Worm (Caenorhabditis elegans): ENCODE results near the gene T23F11.4.
A peak's percentile ranks its signal among the peaks of the same experiment; 100 is the strongest.

T23F11.4 gene

DNA sequence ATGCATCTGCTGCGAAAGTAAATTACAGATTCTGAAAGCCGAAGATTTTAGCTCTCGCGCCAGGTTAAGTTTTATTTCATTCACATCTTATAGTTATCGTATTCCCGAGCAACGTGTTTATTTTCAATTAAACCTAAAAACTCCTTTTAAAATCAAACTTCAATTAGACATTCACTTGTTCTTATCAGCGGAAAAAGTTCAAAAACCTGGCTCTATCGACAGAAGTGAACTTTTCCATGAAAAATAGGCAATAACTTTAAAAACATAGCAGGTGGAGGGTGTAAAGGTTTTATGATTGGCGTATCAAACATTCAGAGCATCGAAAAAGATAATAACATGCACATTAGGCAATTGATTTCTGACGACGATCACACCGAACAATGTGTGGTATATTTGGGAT, 23.8 kb upstream of the T23F11.4 start, which contains the start of gene ppat-1:
ppat-1 (plus strand) TSS at position 316 of the 400 bp plus-strand sequence.
- TF ChIP-seq nhr-2 (tag; optimal IDR thresholded peaks at IDR 0.05) (no peak), unc-62 (GFP tag; optimal IDR thresholded peaks at IDR 0.05) (no peak)

DNA sequence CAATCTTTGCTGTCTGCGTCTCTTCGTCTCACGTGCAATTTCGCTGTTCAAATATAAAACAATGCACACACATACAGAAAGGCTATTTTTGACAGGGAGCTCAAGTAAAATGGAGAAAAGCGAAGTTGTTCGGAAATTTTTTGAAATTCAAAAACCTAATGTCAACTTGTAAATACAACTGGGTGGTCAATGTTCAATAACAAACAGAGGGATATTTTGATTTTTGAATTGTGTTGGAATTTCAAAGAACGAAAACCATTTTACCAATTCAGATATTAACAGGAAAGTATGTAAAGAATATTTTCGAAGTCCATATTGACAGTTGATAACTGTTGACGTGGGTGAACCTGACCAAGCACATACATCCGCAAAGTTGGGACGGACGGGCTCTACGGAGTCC, 23.2 kb upstream of the T23F11.4 start, which contains the start of gene tag-243:
tag-243 (minus strand) TSS at position 101 of the 400 bp plus-strand sequence.
- TF ChIP-seq pha-4 (tag; optimal IDR thresholded peaks at IDR 0.05) = no peak

DNA sequence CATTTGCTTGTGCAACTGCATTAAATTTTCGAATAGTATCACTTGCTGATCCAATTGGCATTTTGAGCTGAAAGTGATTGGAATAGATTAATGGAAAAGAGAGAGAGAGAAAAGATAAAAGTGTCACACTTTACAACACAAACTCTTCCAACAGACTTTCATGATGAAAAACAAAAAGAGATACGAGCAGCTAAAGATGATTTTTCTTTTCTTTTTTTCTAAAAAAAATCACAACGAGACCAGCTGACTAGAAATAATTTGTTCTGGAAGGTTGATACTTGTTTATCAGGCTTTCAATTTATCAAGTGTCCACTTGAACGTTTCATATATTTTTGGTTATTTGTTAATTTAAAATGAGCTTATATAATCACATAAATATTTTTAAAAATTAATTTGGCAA, 22.0 kb upstream of the T23F11.4 start:
- no peak for TF ChIP-seq nhr-76 (tag; optimal IDR thresholded peaks at IDR 0.05)
- TF ChIP-seq unc-62 (GFP tag; optimal IDR thresholded peaks at IDR 0.05) = peak; percentile 60

DNA sequence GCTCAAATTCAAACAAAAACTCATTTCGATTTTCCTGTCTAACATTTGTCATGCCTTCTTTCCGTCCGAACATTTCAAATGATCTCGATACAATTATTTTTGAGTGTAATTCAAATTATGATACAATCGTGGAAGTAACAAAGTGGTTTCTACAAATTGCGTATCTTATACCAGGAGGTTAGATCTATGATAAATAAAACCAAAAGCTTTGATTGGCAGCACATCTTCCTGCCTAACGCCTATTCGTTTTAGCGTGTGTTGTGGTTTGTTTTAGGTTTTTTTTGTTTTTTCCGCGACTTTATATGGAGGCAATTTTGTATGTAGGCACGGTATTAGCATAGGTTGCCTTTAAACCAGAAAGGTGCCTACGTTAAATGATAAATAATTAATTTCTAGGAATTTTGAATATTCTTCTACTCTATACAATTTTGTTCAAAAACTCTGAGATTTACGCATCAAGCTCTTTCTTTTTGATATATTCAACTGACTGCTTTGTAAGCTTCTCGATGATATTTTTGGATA, 14.9 kb upstream of the T23F11.4 start, which contains the start of gene srg-11:
srg-11 (plus strand) TSS at position 51 of the 522 bp plus-strand sequence.
- no peak for TF ChIP-seq ham-2 (GFP tag; optimal IDR thresholded peaks at IDR 0.05)
- no peak for TF ChIP-seq elt-1 (tag; optimal IDR thresholded peaks at IDR 0.05; ENCODE audit: borderline replicate concordance, insufficient read depth)
- no peak for TF ChIP-seq zip-8 (tag; optimal IDR thresholded peaks at IDR 0.05)
- TF ChIP-seq mab-5 (tag; optimal IDR thresholded peaks at IDR 0.05) = no peak
- TF ChIP-seq ceh-39 (tag; optimal IDR thresholded peaks at IDR 0.05) = no peak

DNA sequence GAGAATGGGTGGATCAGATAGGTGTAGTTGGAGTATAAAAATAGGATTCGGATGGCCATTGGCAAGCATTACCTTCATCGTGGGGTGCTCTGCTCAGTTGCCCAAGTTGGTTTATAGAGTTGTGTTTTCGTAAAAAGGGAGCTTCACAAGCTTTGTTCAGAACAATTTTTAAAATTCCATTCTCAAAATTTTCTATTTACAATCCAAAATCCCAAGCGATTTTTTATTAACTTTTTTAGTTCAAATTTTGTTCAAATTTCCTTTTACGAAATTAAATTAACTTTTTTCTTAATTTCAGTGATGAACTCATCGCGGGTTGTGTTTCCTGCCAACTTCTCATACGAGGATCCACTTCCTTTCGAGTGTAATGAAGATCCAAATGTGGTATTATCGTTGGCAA, 12.3 kb upstream of the T23F11.4 start, which contains the start of gene srg-10:
srg-10 (plus strand) TSS at position 301 of the 400 bp plus-strand sequence.
- TF ChIP-seq drap-1 (GFP tag; optimal IDR thresholded peaks at IDR 0.05) (no peak), elt-3 (tag; optimal IDR thresholded peaks at IDR 0.05) (no peak), ceh-83 (GFP tag; optimal IDR thresholded peaks at IDR 0.05) (no peak), unc-62 (GFP tag; optimal IDR thresholded peaks at IDR 0.05) (no peak), zip-8 (tag; optimal IDR thresholded peaks at IDR 0.05) (no peak), nhr-12 (tag; optimal IDR thresholded peaks at IDR 0.05) (no peak), ztf-11 (tag; optimal IDR thresholded peaks at IDR 0.05) (no peak)

DNA sequence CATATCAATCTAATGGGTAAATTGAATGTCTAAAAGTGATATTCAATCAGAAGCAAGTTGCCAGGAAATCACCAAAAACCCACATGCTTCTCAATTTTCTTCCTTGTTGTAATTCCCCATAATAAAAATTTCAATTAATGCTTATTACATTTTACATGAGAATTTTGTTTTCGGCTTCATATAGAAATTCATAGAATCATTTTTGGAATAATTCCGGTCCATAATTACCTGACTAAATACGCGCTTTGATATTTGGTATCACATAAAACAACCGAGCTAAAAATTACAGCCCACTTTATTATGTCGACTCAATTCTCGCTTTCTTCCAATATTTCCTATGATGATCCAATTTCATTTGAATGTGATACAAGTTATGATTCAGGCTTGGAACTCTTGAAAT, 6.8 kb upstream of the T23F11.4 start, which contains the start of gene srg-13:
srg-13 (plus strand) TSS at position 301 of the 400 bp plus-strand sequence.
- TF ChIP-seq nhr-28 (tag; optimal IDR thresholded peaks at IDR 0.05) (no peak), nhr-76 (tag; optimal IDR thresholded peaks at IDR 0.05) (no peak), mab-5 (tag; optimal IDR thresholded peaks at IDR 0.05) (no peak), blmp-1 (tag; optimal IDR thresholded peaks at IDR 0.05) (no peak), unc-39 (tag; optimal IDR thresholded peaks at IDR 0.05) (no peak), elt-3 (tag; optimal IDR thresholded peaks at IDR 0.05) (no peak), flh-1 (GFP tag; optimal IDR thresholded peaks at IDR 0.05) (no peak), pha-4 (tag; optimal IDR thresholded peaks at IDR 0.05) (no peak), mep-1 (tag; optimal IDR thresholded peaks at IDR 0.05) (no peak), ceh-39 (tag; optimal IDR thresholded peaks at IDR 0.05) (no peak), tbx-8 (GFP tag; optimal IDR thresholded peaks at IDR 0.05) (no peak), ces-1 (GFP tag; optimal IDR thresholded peaks at IDR 0.05) (no peak), M03D4.4 (tag; optimal IDR thresholded peaks at IDR 0.05) (no peak), ceh-83 (GFP tag; optimal IDR thresholded peaks at IDR 0.05) (no peak), ham-2 (GFP tag; optimal IDR thresholded peaks at IDR 0.05) (no peak)

DNA sequence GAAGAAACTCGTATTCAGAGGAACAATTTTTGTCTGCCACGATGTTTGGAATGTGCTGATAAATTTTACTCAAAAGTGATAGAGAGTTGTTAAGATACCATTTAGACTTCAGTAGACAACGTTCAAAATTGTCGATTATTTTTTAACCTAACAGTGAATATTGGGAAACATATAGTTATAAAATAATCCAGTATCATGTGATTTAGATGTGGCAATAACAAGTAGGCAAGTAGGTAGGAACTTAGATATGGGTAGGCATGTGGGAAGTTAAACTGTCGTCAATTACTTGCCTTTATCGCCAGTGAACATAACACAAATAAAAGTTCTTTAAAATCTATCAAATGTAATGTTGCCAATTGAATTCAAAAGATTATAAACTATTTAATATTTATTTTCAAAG, 6.3 kb upstream of the T23F11.4 start, which contains the start of gene T23F11.11:
T23F11.11 (minus strand) TSS at position 101 of the 400 bp plus-strand sequence.
- TF ChIP-seq ces-1 (GFP tag; optimal IDR thresholded peaks at IDR 0.05) (no peak), M03D4.4 (tag; optimal IDR thresholded peaks at IDR 0.05) (no peak)

DNA sequence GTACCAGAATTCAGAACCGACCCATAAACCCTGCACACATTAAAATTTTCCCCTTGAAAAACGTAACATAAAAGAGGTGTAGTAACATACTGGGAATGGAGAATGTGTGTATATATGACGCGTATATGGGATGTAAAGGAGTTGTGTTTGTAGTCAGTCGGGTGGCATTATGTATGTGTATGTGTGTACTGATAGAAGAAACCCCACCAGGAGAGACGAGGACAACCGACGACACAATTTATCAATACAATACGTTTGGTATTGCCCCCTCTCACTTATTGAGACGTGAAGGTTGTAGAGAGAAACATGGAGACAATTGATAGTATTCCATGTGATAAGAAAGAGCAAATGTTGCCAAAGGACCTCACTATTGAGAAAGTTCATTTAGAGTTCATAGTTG, 2.9 kb upstream of the T23F11.4 start:
- no peak for TF ChIP-seq ztf-11 (tag; optimal IDR thresholded peaks at IDR 0.05)
- no peak for TF ChIP-seq drap-1 (GFP tag; optimal IDR thresholded peaks at IDR 0.05)
- TF ChIP-seq lin-13 (tag; optimal IDR thresholded peaks at IDR 0.05) = no peak
- no peak for TF ChIP-seq mls-2 (tag; optimal IDR thresholded peaks at IDR 0.05)
- TF ChIP-seq blmp-1 (tag; optimal IDR thresholded peaks at IDR 0.05) = no peak
- TF ChIP-seq unc-39 (tag; optimal IDR thresholded peaks at IDR 0.05) = no peak
- no peak for TF ChIP-seq sptf-1 (tag; optimal IDR thresholded peaks at IDR 0.05)
- no peak for TF ChIP-seq elt-1 (tag; optimal IDR thresholded peaks at IDR 0.05; ENCODE audit: borderline replicate concordance, insufficient read depth)
- no peak for TF ChIP-seq elt-3 (tag; optimal IDR thresholded peaks at IDR 0.05)
- no peak for TF ChIP-seq nhr-237 (tag; optimal IDR thresholded peaks at IDR 0.05)
- TF ChIP-seq ceh-39 (tag; optimal IDR thresholded peaks at IDR 0.05) = no peak
- TF ChIP-seq cnd-1 (tag; optimal IDR thresholded peaks at IDR 0.05) = no peak
- TF ChIP-seq mab-5 (tag; optimal IDR thresholded peaks at IDR 0.05) = no peak
- no peak for TF ChIP-seq hlh-1 (tag; optimal IDR thresholded peaks at IDR 0.05)
- no peak for TF ChIP-seq sem-2 (GFP tag; optimal IDR thresholded peaks at IDR 0.05)
- no peak for TF ChIP-seq ham-2 (GFP tag; optimal IDR thresholded peaks at IDR 0.05)
- no peak for TF ChIP-seq ceh-83 (GFP tag; optimal IDR thresholded peaks at IDR 0.05)
- no peak for TF ChIP-seq bed-3 (GFP tag; optimal IDR thresholded peaks at IDR 0.05)
